Fruit fly (Drosophila melanogaster): ENCODE data around the gene Pus10.
A peak's percentile ranks its signal among the peaks of the same experiment; 100 is the strongest.

Gene Pus10

dm6 chr2L:203529-204127, 48.5 kb upstream of the Pus10 start, which contains the start of gene mRpL10 (continued):
- TF ChIP-seq Dref (GFP tag; IDR thresholded peaks at IDR 0.05) = peak; percentile 86
- peak; percentile 81 for TF ChIP-seq stwl (tag; optimal IDR thresholded peaks at IDR 0.05)
- peak; percentile 19 for TF ChIP-seq CG34376 (GFP tag; optimal IDR thresholded peaks at IDR 0.05)
- TF ChIP-seq CG7987 (GFP tag; optimal IDR thresholded peaks at IDR 0.05) = peak; percentile 4
- no peak for TF ChIP-seq CG15479 (GFP tag; optimal IDR thresholded peaks at IDR 0.05)
- TF ChIP-seq CG34422 (GFP tag; IDR thresholded peaks at IDR 0.05) = peak; percentile 36; the same call in 1 of the 3 replicates
- peak; percentile 29; the same call in 1 of the 2 replicates for TF ChIP-seq Rfx (GFP tag; IDR thresholded peaks at IDR 0.05)
- TF ChIP-seq Bteb2 (GFP tag; optimal IDR thresholded peaks at IDR 0.05) = peak; percentile 11
- TF ChIP-seq Hsf (GFP tag; optimal IDR thresholded peaks at IDR 0.05) = peak; percentile 10
- peak; percentile 34 for TF ChIP-seq gfzf (GFP tag; optimal IDR thresholded peaks at IDR 0.05)
- peak; percentile 76 for TF ChIP-seq corto (GFP tag; optimal IDR thresholded peaks at IDR 0.05)
- peak; percentile 93 for TF ChIP-seq Scr (GFP tag; IDR thresholded peaks at IDR 0.05; ENCODE audit: partially characterized antibody)
- no peak for TF ChIP-seq al (GFP tag; IDR thresholded peaks at IDR 0.05)
- TF ChIP-seq CG17385 (GFP tag; optimal IDR thresholded peaks at IDR 0.05) = peak; percentile 26
- peak; percentile 72 for TF ChIP-seq trem (tag; optimal IDR thresholded peaks at IDR 0.05)
- peak; percentile 81 for TF ChIP-seq hb (GFP tag; IDR thresholded peaks at IDR 0.05; ENCODE audit: partially characterized antibody)
- no peak for TF ChIP-seq CG3281 (GFP tag; optimal IDR thresholded peaks at IDR 0.05)
- no peak for TF ChIP-seq Side (GFP tag; optimal IDR thresholded peaks at IDR 0.05)
- TF ChIP-seq CG7556 (GFP tag; optimal IDR thresholded peaks at IDR 0.05) = peak; percentile 24
- peak; percentile 95 for TF ChIP-seq CG34224 (GFP tag; IDR thresholded peaks at IDR 0.05; ENCODE audit: partially characterized antibody)
- TF ChIP-seq jing (GFP tag; optimal IDR thresholded peaks at IDR 0.05) = no peak
- TF ChIP-seq CG17829 (tag; optimal IDR thresholded peaks at IDR 0.05) = peak; percentile 48
- peak; percentile 88 for TF ChIP-seq ato (GFP tag; IDR thresholded peaks at IDR 0.05; ENCODE audit: partially characterized antibody)
- TF ChIP-seq CG4707 (GFP tag; optimal IDR thresholded peaks at IDR 0.05) = no peak
- peak; percentile 65 for TF ChIP-seq CG30020 (tag; optimal IDR thresholded peaks at IDR 0.05)
- TF ChIP-seq dm (GFP tag; optimal IDR thresholded peaks at IDR 0.05) = peak; percentile 46
- peak; percentile 93 for TF ChIP-seq hbn (GFP tag; IDR thresholded peaks at IDR 0.05; ENCODE audit: partially characterized antibody)
- TF ChIP-seq Max (GFP tag; optimal IDR thresholded peaks at IDR 0.05) = peak; percentile 78
- no peak for TF ChIP-seq gce (GFP tag; IDR thresholded peaks at IDR 0.05)
- peak; percentile 84 for TF ChIP-seq CG12659 (GFP tag; optimal IDR thresholded peaks at IDR 0.05)
- TF ChIP-seq lilli (GFP tag; optimal IDR thresholded peaks at IDR 0.05) = peak; percentile 55
- TF ChIP-seq ERR (GFP tag; optimal IDR thresholded peaks at IDR 0.05) = no peak
- no peak for TF ChIP-seq Stat92E (GFP tag; optimal IDR thresholded peaks at IDR 0.05)
- peak; percentile 68 for TF ChIP-seq CG2129 (GFP tag; IDR thresholded peaks at IDR 0.05; ENCODE audit: partially characterized antibody)
- TF ChIP-seq chinmo (GFP tag; IDR thresholded peaks at IDR 0.05; ENCODE audit: partially characterized antibody) = peak; percentile 91
- peak; percentile 77 for TF ChIP-seq mld (GFP tag; IDR thresholded peaks at IDR 0.05; ENCODE audit: partially characterized antibody)
- TF ChIP-seq CG18619 (GFP tag; optimal IDR thresholded peaks at IDR 0.05) = no peak
- TF ChIP-seq CG18262 (tag; optimal IDR thresholded peaks at IDR 0.05) = peak; percentile 39
- TF ChIP-seq CG4617 (GFP tag; optimal IDR thresholded peaks at IDR 0.05; ENCODE audit: borderline replicate concordance) = peak; percentile 65
- TF ChIP-seq dan (GFP tag; IDR thresholded peaks at IDR 0.05) = no peak
- TF ChIP-seq HLH4C (GFP tag; IDR thresholded peaks at IDR 0.05; ENCODE audit: partially characterized antibody) = peak; percentile 86
- TF ChIP-seq Kr (GFP tag; optimal IDR thresholded peaks at IDR 0.05) = no peak
- TF ChIP-seq CG14860 (GFP tag; IDR thresholded peaks at IDR 0.05; ENCODE audit: partially characterized antibody) = peak; percentile 87
- TF ChIP-seq CG2712 (tag; optimal IDR thresholded peaks at IDR 0.05) = peak; percentile 63
- TF ChIP-seq Ets97D (GFP tag; optimal IDR thresholded peaks at IDR 0.05) = peak; percentile 52
- peak; percentile 51 for TF ChIP-seq CG30403 (GFP tag; optimal IDR thresholded peaks at IDR 0.05)
- TF ChIP-seq ara (GFP tag; IDR thresholded peaks at IDR 0.05) = no peak
- peak; percentile 54 for TF ChIP-seq CG14710 (tag; optimal IDR thresholded peaks at IDR 0.05)

All from whole organism, embryonic.